Fruit fly (Drosophila melanogaster) whole organism, adult: Measurements from ENCODE around the gene CG32425.

Experiments
- CG12768 ChIP-seq: fragments of 200-800 bp; sonication (Bioruptor generic); optimal IDR thresholded peaks from 2 replicates; lab custom pipeline; 2017; ENCODE audit warnings: missing biosample characterization, missing genetic modification characterization, mild to moderate bottlenecking, moderate library complexity, missing genetic modification reagents
- CG1620 ChIP-seq: fragments of 200-800 bp; sonication (Bioruptor generic); optimal IDR thresholded peaks from 2 replicates; lab custom pipeline; 2016; ENCODE audit warnings: missing biosample characterization, missing genetic modification characterization
- CG33017 ChIP-seq: fragments of 200-800 bp; sonication (Bioruptor generic); optimal IDR thresholded peaks from 2 replicates; lab custom pipeline; 2018; ENCODE audit warnings: missing biosample characterization, mild to moderate bottlenecking, missing genetic modification characterization, moderate library complexity
- CG7101 ChIP-seq: fragments of 200-800 bp; sonication (Bioruptor generic); optimal IDR thresholded peaks from 2 replicates; lab custom pipeline; 2018; ENCODE audit warnings: missing biosample characterization, mild to moderate bottlenecking, missing genetic modification characterization, moderate library complexity
- Crg-1 ChIP-seq: fragments of 200-800 bp; sonication (Bioruptor generic); optimal IDR thresholded peaks from 2 replicates; lab custom pipeline; 2016; ENCODE audit warnings: missing biosample characterization, missing genetic modification characterization
- Mnt ChIP-seq: fragments of 200-800 bp; sonication (Bioruptor generic); optimal IDR thresholded peaks from 2 replicates; lab custom pipeline; 2016; ENCODE audit warnings: missing biosample characterization, mild to moderate bottlenecking, missing genetic modification characterization
- bab1 ChIP-seq: fragments of 200-800 bp; sonication (Bioruptor generic); optimal IDR thresholded peaks from 3 replicates; lab custom pipeline; 2019; ENCODE audit warnings: missing biosample characterization, mild to moderate bottlenecking, missing genetic modification characterization, moderate library complexity
- cic ChIP-seq: fragments of 200-800 bp; sonication (Bioruptor generic); optimal IDR thresholded peaks from 2 replicates; lab custom pipeline; 2017; ENCODE audit warnings: missing biosample characterization, mild to moderate bottlenecking, missing genetic modification characterization, moderate library complexity
- cnc ChIP-seq, 2 experiments: fragments of >200 bp; optimal IDR thresholded peaks; 2 replicates each; lab custom pipeline; 2017
- kay ChIP-seq: fragments of 200-800 bp; sonication (Bioruptor generic); peaks from one replicate; lab custom pipeline; 2016; ENCODE audit warnings: missing biosample characterization, missing genetic modification characterization, borderline replicate concordance
- pad ChIP-seq: fragments of 200-800 bp; sonication (Bioruptor generic); optimal IDR thresholded peaks from 3 replicates; lab custom pipeline; 2017; ENCODE audit warnings: missing biosample characterization, missing genetic modification characterization, mild to moderate bottlenecking, moderate library complexity, missing genetic modification reagents

dm6 chr3L:20466599-20466998, 30.5 kb upstream of the CG32425 start, which contains the start of gene Tdh:
- TF ChIP-seq bab1 (GFP tag; lab: Kevin White, UChicago), result no peak
- no peak for TF ChIP-seq CG7101 (tag; lab: Kevin White, UChicago)
- no peak for TF ChIP-seq cic (GFP tag; lab: Kevin White, UChicago)
- no peak for TF ChIP-seq Crg-1 (GFP tag; lab: Kevin White, UChicago)
- no peak for TF ChIP-seq pad (GFP tag; lab: Kevin White, UChicago)
- TF ChIP-seq cnc (optimal IDR thresholded peaks at IDR 0.05; lab: Kevin White, UChicago), result no peak
- no peak for TF ChIP-seq CG33017 (tag; lab: Kevin White, UChicago)
- no peak for TF ChIP-seq CG1620 (GFP tag; lab: Kevin White, UChicago)
- TF ChIP-seq CG12768 (GFP tag; lab: Kevin White, UChicago), result no peak
- no peak for TF ChIP-seq kay
- no peak for TF ChIP-seq Mnt (GFP tag; lab: Kevin White, UChicago)
